Worm (Caenorhabditis elegans) whole organism, L4 larva: ENCODE data around the gene sri-26.

Source experiments
- F10B5.3 ChIP-seq: sonication (generic microtip); optimal IDR thresholded peaks from 2 replicates; lab custom pipeline; 2016; ENCODE audit warnings: mild to moderate bottlenecking, missing genetic modification characterization, missing compliant biosample characterization
- F26F4.8 ChIP-seq: fragments of 200-800 bp; sonication (Bioruptor generic); conservative IDR thresholded peaks from 2 replicates; pipeline ENCODE4 v1.3.6; 2022; ENCODE audit warnings: missing genetic modification characterization, missing compliant biosample characterization
- F37D6.2 ChIP-seq: sonication (generic microtip); optimal IDR thresholded peaks from 2 replicates; lab custom pipeline; 2016; ENCODE audit warnings: mild to moderate bottlenecking, missing genetic modification characterization, missing compliant biosample characterization
- F44E2.7 ChIP-seq: fragments of 200-800 bp; sonication (Bioruptor generic); IDR thresholded peaks from 2 replicates; pipeline ENCODE4 v2.1.2; 2022; ENCODE audit warnings: missing genetic modification characterization, missing compliant biosample characterization
- F49E8.2 ChIP-seq: sonication (generic microtip); optimal IDR thresholded peaks from 2 replicates; lab custom pipeline; 2016; ENCODE audit warnings: missing compliant biosample characterization, mild to moderate bottlenecking, missing genetic modification characterization, borderline replicate concordance
- R02D3.7 ChIP-seq: fragments of 150-350 bp; sonication (generic microtip); optimal IDR thresholded peaks from 3 replicates; lab custom pipeline; 2014; ENCODE audit warnings: missing biosample characterization, missing genetic modification characterization
- T20F7.1 ChIP-seq: fragments of 200-800 bp; sonication (Bioruptor generic); optimal IDR thresholded peaks from 2 replicates; lab custom pipeline; 2018; ENCODE audit warnings: mild to moderate bottlenecking, missing genetic modification characterization, missing compliant biosample characterization
- Y5F2A.4 ChIP-seq: fragments of 200-800 bp; sonication (Bioruptor generic); optimal IDR thresholded peaks from 2 replicates; lab custom pipeline; 2018; ENCODE audit warnings: mild to moderate bottlenecking, missing genetic modification characterization, missing compliant biosample characterization
- Y75B8A.6 ChIP-seq: fragments of 200-800 bp; sonication (Bioruptor generic); IDR thresholded peaks from 2 replicates; pipeline ENCODE4 v1.3.6; 2022; ENCODE audit warnings: missing genetic modification reagents, missing genetic modification characterization, missing compliant biosample characterization
- arid-1 ChIP-seq: fragments of 200-800 bp; sonication (Bioruptor generic); conservative IDR thresholded peaks from 2 replicates; pipeline ENCODE4 v1.3.6; 2022; ENCODE audit warnings: missing genetic modification reagents, missing genetic modification characterization, missing compliant biosample characterization
- ceh-32 ChIP-seq: sonication (generic microtip); optimal IDR thresholded peaks from 2 replicates; lab custom pipeline; 2016; ENCODE audit warnings: mild to moderate bottlenecking, missing genetic modification characterization, missing compliant biosample characterization; ENCODE audit not compliant: poor library complexity
- ceh-62 ChIP-seq: sonication (generic microtip); optimal IDR thresholded peaks from 2 replicates; lab custom pipeline; 2017; ENCODE audit warnings: missing biosample characterization, missing genetic modification characterization
- ceh-82 ChIP-seq: sonication (generic microtip); optimal IDR thresholded peaks from 2 replicates; lab custom pipeline; 2017; ENCODE audit warnings: missing biosample characterization, missing genetic modification characterization
- daf-16 ChIP-seq, 3 experiments: sonication (generic microtip); optimal IDR thresholded peaks; 2 replicates each; lab custom pipeline; 2016 to 2017; ENCODE audit warnings: missing genetic modification characterization in 3 of 3, missing genetic modification reagents in 3 of 3, mild to moderate bottlenecking in 2 of 3, missing compliant biosample characterization in 2 of 3, missing biosample characterization in 1 of 3, moderate library complexity in 1 of 3
- dmd-9 ChIP-seq: fragments of 200-800 bp; sonication (Bioruptor generic); IDR thresholded peaks from 2 replicates; pipeline ENCODE4 v1.3.6; 2022; ENCODE audit warnings: missing genetic modification reagents, missing genetic modification characterization, missing compliant biosample characterization
- egl-43 ChIP-seq: fragments of 200-800 bp; sonication (Bioruptor generic); IDR thresholded peaks from 2 replicates; pipeline ENCODE4 v1.3.6; 2022; ENCODE audit warnings: missing genetic modification reagents, missing genetic modification characterization, missing compliant biosample characterization
- fkh-10 ChIP-seq: fragments of 150-350 bp; optimal IDR thresholded peaks from 2 replicates; lab custom pipeline; 2014; ENCODE audit warnings: missing biosample characterization, missing genetic modification reagents, missing genetic modification characterization
- gei-8 ChIP-seq: fragments of 200-800 bp; sonication (Bioruptor generic); optimal IDR thresholded peaks from 2 replicates; lab custom pipeline; 2018; ENCODE audit warnings: mild to moderate bottlenecking, missing genetic modification characterization, missing compliant biosample characterization
- hlh-11 ChIP-seq: fragments of 200-800 bp; sonication (Bioruptor generic); optimal IDR thresholded peaks from 2 replicates; lab custom pipeline; 2018; ENCODE audit warnings: mild to moderate bottlenecking, missing genetic modification characterization, missing compliant biosample characterization
- lin-13 ChIP-seq: fragments of 150-350 bp; optimal IDR thresholded peaks from 2 replicates; lab custom pipeline; 2014; ENCODE audit warnings: missing biosample characterization, missing genetic modification reagents, missing genetic modification characterization
- lin-38 ChIP-seq: fragments of 200-800 bp; sonication (Bioruptor generic); IDR thresholded peaks from 2 replicates; pipeline ENCODE4 v1.3.6; 2022; ENCODE audit warnings: missing genetic modification reagents, missing genetic modification characterization, missing compliant biosample characterization
- madf-5 ChIP-seq, 2 experiments: fragments of 200-800 bp; sonication (Bioruptor generic); IDR thresholded peaks; 2 replicates each; pipeline ENCODE4 v1.3.6; 2022; ENCODE audit warnings: missing compliant biosample characterization in 2 of 2, missing genetic modification characterization in 2 of 2
- mdt-29 ChIP-seq: fragments of 200-800 bp; sonication (Bioruptor generic); IDR thresholded peaks from 2 replicates; pipeline ENCODE4 v1.3.6; 2022; ENCODE audit warnings: missing genetic modification reagents, missing genetic modification characterization, missing compliant biosample characterization
- mep-1 ChIP-seq: fragments of 150-350 bp; sonication (generic microtip); optimal IDR thresholded peaks from 3 replicates; lab custom pipeline; 2014; ENCODE audit warnings: missing biosample characterization, missing genetic modification characterization
- mes-2 ChIP-seq: sonication (generic microtip); optimal IDR thresholded peaks from 2 replicates; lab custom pipeline; 2016; ENCODE audit warnings: missing genotype, mild to moderate bottlenecking, missing genetic modification characterization, missing compliant biosample characterization; ENCODE audit not compliant: poor library complexity, severe bottlenecking
- mxl-3 ChIP-seq: fragments of 200-800 bp; sonication (Bioruptor generic); optimal IDR thresholded peaks from 2 replicates; lab custom pipeline; 2018; ENCODE audit warnings: mild to moderate bottlenecking, missing genetic modification characterization, missing compliant biosample characterization
- nhr-10 ChIP-seq: fragments of 150-350 bp; optimal IDR thresholded peaks from 2 replicates; lab custom pipeline; 2014; ENCODE audit warnings: missing biosample characterization, missing genetic modification characterization
- nhr-102 ChIP-seq: sonication (generic microtip); optimal IDR thresholded peaks from 2 replicates; lab custom pipeline; 2016; ENCODE audit warnings: mild to moderate bottlenecking, missing genetic modification characterization, moderate library complexity, missing compliant biosample characterization
- nhr-11 ChIP-seq: fragments of 150-350 bp; optimal IDR thresholded peaks from 2 replicates; lab custom pipeline; 2014; ENCODE audit warnings: missing biosample characterization, missing genetic modification characterization
- nhr-28 ChIP-seq: fragments of 150-350 bp; optimal IDR thresholded peaks from 2 replicates; lab custom pipeline; 2014; ENCODE audit warnings: missing biosample characterization, missing genetic modification characterization
- nhr-42 ChIP-seq: fragments of 200-800 bp; sonication (Bioruptor generic); IDR thresholded peaks from 2 replicates; pipeline ENCODE4 v1.3.6; 2022; ENCODE audit warnings: missing genetic modification characterization, missing compliant biosample characterization
- nhr-6 ChIP-seq: fragments of 150-350 bp; optimal IDR thresholded peaks from 2 replicates; lab custom pipeline; 2014; ENCODE audit warnings: missing biosample characterization, missing genetic modification characterization
- nhr-76 ChIP-seq: fragments of 150-350 bp; optimal IDR thresholded peaks from 2 replicates; lab custom pipeline; 2014; ENCODE audit warnings: missing biosample characterization, missing genetic modification characterization
- rbr-2 ChIP-seq: sonication (generic microtip); optimal IDR thresholded peaks from 2 replicates; lab custom pipeline; 2016; ENCODE audit warnings: missing genotype, missing genetic modification characterization, missing compliant biosample characterization
- sdz-12 ChIP-seq: fragments of 200-800 bp; sonication (Bioruptor generic); optimal IDR thresholded peaks from 2 replicates; lab custom pipeline; 2018; ENCODE audit warnings: mild to moderate bottlenecking, missing genetic modification characterization, missing compliant biosample characterization
- snpc-1.2 ChIP-seq: fragments of 200-800 bp; sonication (Bioruptor generic); IDR thresholded peaks from 2 replicates; pipeline ENCODE4 v1.3.6; 2022; ENCODE audit warnings: missing genetic modification reagents, missing genetic modification characterization, missing compliant biosample characterization
- snpc-4 ChIP-seq: fragments of 150-350 bp; optimal IDR thresholded peaks from 2 replicates; lab custom pipeline; 2014; ENCODE audit warnings: missing biosample characterization, missing genetic modification characterization
- spr-1 ChIP-seq: sonication (generic microtip); optimal IDR thresholded peaks from 2 replicates; lab custom pipeline; 2016; ENCODE audit warnings: mild to moderate bottlenecking, missing genetic modification characterization, missing compliant biosample characterization
- spr-3 ChIP-seq: fragments of 200-800 bp; sonication (Bioruptor generic); optimal IDR thresholded peaks from 2 replicates; lab custom pipeline; 2018; ENCODE audit warnings: mild to moderate bottlenecking, missing genetic modification characterization, missing compliant biosample characterization
- unc-130 ChIP-seq: sonication (generic microtip); optimal IDR thresholded peaks from 2 replicates; lab custom pipeline; 2016; ENCODE audit warnings: missing genetic modification reagents, missing genetic modification characterization, missing compliant biosample characterization
- unc-62 ChIP-seq, 3 experiments: fragments of 150-350 bp in 1 of 3; sonication (generic microtip); optimal IDR thresholded peaks in 2 of 3; peaks in 1 of 3; 1 replicate in 1 of 3; 2 replicates in 2 of 3; lab custom pipeline; 2014 to 2017; ENCODE audit warnings: missing biosample characterization in 3 of 3, missing genetic modification characterization in 3 of 3, missing genetic modification reagents in 3 of 3, missing genotype in 1 of 3
- zag-1 ChIP-seq: fragments of 150-350 bp; optimal IDR thresholded peaks from 2 replicates; lab custom pipeline; 2014; ENCODE audit warnings: missing biosample characterization, missing genetic modification characterization
- zfp-2 ChIP-seq: sonication (generic microtip); optimal IDR thresholded peaks from 2 replicates; lab custom pipeline; 2016; ENCODE audit warnings: mild to moderate bottlenecking, missing genetic modification characterization, missing compliant biosample characterization
- zfp-3 ChIP-seq: fragments of 200-800 bp; sonication (Bioruptor generic); conservative IDR thresholded peaks from 2 replicates; pipeline ENCODE4 v1.3.6; 2022; ENCODE audit warnings: missing genetic modification reagents, missing genetic modification characterization, missing compliant biosample characterization
- ztf-11 ChIP-seq: fragments of 150-350 bp; optimal IDR thresholded peaks from 2 replicates; lab custom pipeline; 2014; ENCODE audit warnings: missing biosample characterization, missing genetic modification characterization
- ztf-7 ChIP-seq: fragments of 150-350 bp; optimal IDR thresholded peaks from 2 replicates; lab custom pipeline; 2014; ENCODE audit warnings: missing biosample characterization, missing genetic modification characterization

Gene sri-26

DNA sequence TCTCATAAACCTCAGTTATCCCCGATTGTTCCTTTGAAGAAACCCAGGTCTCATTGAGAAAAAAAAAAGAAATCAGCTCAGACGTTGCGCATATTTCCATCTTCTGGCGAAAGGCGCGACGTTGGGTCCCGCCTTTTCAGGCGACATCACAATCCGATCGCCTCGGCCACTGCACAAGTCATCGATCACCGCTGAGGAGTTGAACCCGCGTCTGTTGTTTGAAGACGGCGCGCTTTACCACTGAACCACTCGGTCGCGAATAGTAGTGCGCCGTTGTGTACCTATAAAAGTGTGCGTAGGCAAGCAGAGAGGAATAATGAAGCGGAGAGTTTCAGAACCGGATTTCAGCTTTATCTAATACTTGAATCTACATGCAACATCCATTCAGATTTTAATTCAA is 24.4 kb upstream of the sri-26 start, which contains the start of gene Y75B12B.11 (continued):
- peak; percentile 91 for TF ChIP-seq nhr-42 (GFP tag; lab: Robert Waterston, UW)
- TF ChIP-seq snpc-1.2, result peak; percentile 94
- peak; percentile 92 for TF ChIP-seq mep-1 (tag; lab: Kevin White, UChicago)
- TF ChIP-seq madf-5 (GFP tag; IDR thresholded peaks at IDR 0.05; lab: Robert Waterston, UW), result peak; percentile 88 to 90
- peak; percentile 42 for TF ChIP-seq ztf-7 (tag; lab: Kevin White, UChicago)
- no peak for TF ChIP-seq R02D3.7
- peak; percentile 79 for TF ChIP-seq mdt-29 (GFP tag; lab: Robert Waterston, UW)
- peak; percentile 66 for TF ChIP-seq zfp-2 (tag; lab: Kevin White, UChicago)
- peak; percentile 97 for TF ChIP-seq gei-8
- TF ChIP-seq nhr-10 (tag; lab: Kevin White, UChicago), result peak; percentile 39
- peak; percentile 95 for TF ChIP-seq spr-1 (tag; lab: Kevin White, UChicago)
- peak; percentile 96 for TF ChIP-seq F49E8.2 (tag; lab: Kevin White, UChicago)
- TF ChIP-seq ceh-32 (tag; lab: Kevin White, UChicago), result peak; percentile 65
- no peak for TF ChIP-seq nhr-76 (tag; lab: Kevin White, UChicago)
- peak; percentile 97 for TF ChIP-seq arid-1
- peak; percentile 91 for TF ChIP-seq sdz-12 (GFP tag; lab: Kevin White, UChicago)
- TF ChIP-seq dmd-9, result peak; percentile 87
- no peak for TF ChIP-seq ceh-82 (tag; lab: Kevin White, UChicago)
- TF ChIP-seq F44E2.7, result peak; percentile 98
- peak; percentile 85 for TF ChIP-seq F10B5.3
- peak; percentile 93 for TF ChIP-seq lin-13 (GFP tag; lab: Kevin White, UChicago)
- no peak for TF ChIP-seq snpc-4
- TF ChIP-seq nhr-11 (tag; lab: Kevin White, UChicago), result peak; percentile 55
- peak; percentile 93 for TF ChIP-seq spr-3 (GFP tag; lab: Kevin White, UChicago)
- TF ChIP-seq ztf-11, result no peak
- no peak for TF ChIP-seq fkh-10 (GFP tag; lab: Kevin White, UChicago)
- peak; percentile 83; the same call in 1 of the 2 replicates for TF ChIP-seq Y75B8A.6 (GFP tag; lab: Robert Waterston, UW)
- peak; percentile 80 for TF ChIP-seq rbr-2 (tag; lab: Kevin White, UChicago)
- peak; percentile 96 for TF ChIP-seq nhr-6 (tag; lab: Kevin White, UChicago)
- peak; percentile 99 for TF ChIP-seq egl-43 (GFP tag; lab: Robert Waterston, UW)
- peak; percentile 93 for TF ChIP-seq nhr-102 (tag; lab: Kevin White, UChicago)
- peak; percentile 92 for TF ChIP-seq zfp-3 (GFP tag; lab: Robert Waterston, UW)
- peak; percentile 99 for TF ChIP-seq F26F4.8 (GFP tag; lab: Robert Waterston, UW)
- peak; percentile 81 for TF ChIP-seq mxl-3 (GFP tag; lab: Kevin White, UChicago)

DNA sequence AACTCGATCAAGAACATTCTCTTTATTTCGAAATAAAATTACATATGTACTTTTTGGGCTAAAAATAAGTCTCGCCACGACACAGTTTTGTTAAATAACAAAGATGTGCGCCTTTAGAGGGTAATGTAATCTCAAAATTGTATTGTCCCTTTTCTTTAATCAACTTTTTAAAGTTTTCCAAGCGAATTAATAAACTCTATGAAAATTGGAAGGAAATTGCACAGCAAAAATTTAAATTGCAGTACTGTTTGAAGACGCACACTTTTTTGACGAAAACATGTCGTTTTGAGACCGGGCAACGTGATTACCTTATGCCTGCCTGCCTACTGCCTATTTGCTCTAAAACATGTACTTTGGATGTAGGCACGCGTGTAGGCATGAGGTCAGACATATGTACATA is 23.3 kb upstream of the sri-26 start:
- TF ChIP-seq unc-62 (GFP tag; optimal IDR thresholded peaks at IDR 0.05 in 1 of 2; lab: Kevin White, UChicago) (peak in 1 of 2 experiments; percentile 93), unc-62 (tag; optimal IDR thresholded peaks at IDR 0.05; lab: Kevin White, UChicago) (no peak), zag-1 (tag; lab: Kevin White, UChicago) (no peak)

DNA sequence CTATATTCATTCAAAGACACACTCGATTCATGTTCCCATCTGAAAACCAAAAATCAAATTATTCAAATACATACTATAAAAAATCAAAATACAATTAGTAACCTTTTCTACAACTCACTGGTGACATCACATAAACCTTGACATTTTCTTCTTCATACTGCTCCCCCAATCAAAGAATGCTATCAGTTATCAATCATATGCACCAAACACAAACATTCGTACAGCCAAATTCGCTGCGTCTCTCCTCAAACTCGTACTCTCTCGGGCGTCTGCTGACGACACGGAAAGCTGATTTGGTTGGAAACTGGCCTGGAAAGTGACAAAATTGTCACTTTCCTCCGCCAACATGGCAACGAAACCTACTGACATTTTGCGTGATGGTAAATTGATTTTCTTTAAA is 22.9 kb upstream of the sri-26 start, which contains the start of gene plc-2:
plc-2 (plus strand) TSS at position 196 of the 400 bp plus-strand sequence.
- peak in 1 of 2 experiments; percentile 13 for TF ChIP-seq unc-62 (GFP tag; optimal IDR thresholded peaks at IDR 0.05 in 1 of 2; lab: Kevin White, UChicago)
- TF ChIP-seq unc-62 (tag; optimal IDR thresholded peaks at IDR 0.05; lab: Kevin White, UChicago), result no peak
- no peak for TF ChIP-seq nhr-42 (GFP tag; lab: Robert Waterston, UW)
- no peak for TF ChIP-seq madf-5 (GFP tag; IDR thresholded peaks at IDR 0.05; lab: Robert Waterston, UW)
- peak; percentile 35; the same call in 1 of the 2 replicates for TF ChIP-seq lin-38 (GFP tag; lab: Robert Waterston, UW)
- TF ChIP-seq fkh-10 (GFP tag; lab: Kevin White, UChicago), result no peak
- TF ChIP-seq daf-16 (GFP tag; optimal IDR thresholded peaks at IDR 0.05; lab: Kevin White, UChicago), result no peak
- TF ChIP-seq daf-16 (tag; optimal IDR thresholded peaks at IDR 0.05; lab: Kevin White, UChicago), result peak; percentile 44
- no peak for TF ChIP-seq unc-130
- TF ChIP-seq mxl-3 (GFP tag; lab: Kevin White, UChicago), result peak; percentile 24
- peak; percentile 88 for TF ChIP-seq hlh-11
- TF ChIP-seq ceh-62 (tag; lab: Kevin White, UChicago), result no peak
- TF ChIP-seq nhr-6 (tag; lab: Kevin White, UChicago), result peak; percentile 81
- TF ChIP-seq spr-1 (tag; lab: Kevin White, UChicago), result no peak
- no peak for TF ChIP-seq sdz-12 (GFP tag; lab: Kevin White, UChicago)
- TF ChIP-seq Y5F2A.4 (GFP tag; lab: Kevin White, UChicago), result no peak
- no peak for TF ChIP-seq T20F7.1
- no peak for TF ChIP-seq snpc-1.2
- TF ChIP-seq F37D6.2 (tag; lab: Kevin White, UChicago), result no peak
- no peak for TF ChIP-seq zag-1 (tag; lab: Kevin White, UChicago)
- no peak for TF ChIP-seq Y75B8A.6 (GFP tag; lab: Robert Waterston, UW)
- peak; percentile 82 for TF ChIP-seq nhr-28 (tag; lab: Kevin White, UChicago)
- TF ChIP-seq gei-8, result no peak
- peak; percentile 35 for TF ChIP-seq mes-2
- TF ChIP-seq mep-1 (tag; lab: Kevin White, UChicago), result peak; percentile 13
